Worm (Caenorhabditis elegans) whole organism, L3 larva: ENCODE measurements around the gene srj-57.

ENCODE experiments used
- R02D3.7 ChIP-seq: fragments of 150-350 bp; optimal IDR thresholded peaks from 2 replicates; lab custom pipeline; 2014; ENCODE audit warnings: missing biosample characterization, missing genetic modification characterization
- ZK546.5 ChIP-seq: sonication (generic microtip); optimal IDR thresholded peaks from 2 replicates; lab custom pipeline; 2017; ENCODE audit warnings: missing biosample characterization, missing genetic modification characterization
- aly-2 ChIP-seq: fragments of 150-350 bp; optimal IDR thresholded peaks from 2 replicates; lab custom pipeline; 2014; ENCODE audit warnings: missing biosample characterization, missing genetic modification characterization
- ama-1 ChIP-seq: fragments of 150-350 bp; optimal IDR thresholded peaks from 2 replicates; lab custom pipeline; 2018
- ceh-28 ChIP-seq: fragments of 150-350 bp; optimal IDR thresholded peaks from 2 replicates; lab custom pipeline; 2014; ENCODE audit warnings: missing biosample characterization, missing genetic modification reagents, missing genetic modification characterization
- ceh-9 ChIP-seq: sonication (generic microtip); optimal IDR thresholded peaks from 2 replicates; lab custom pipeline; 2018; ENCODE audit warnings: missing biosample characterization, missing genetic modification characterization
- egl-5 ChIP-seq: fragments of 150-350 bp; optimal IDR thresholded peaks from 2 replicates; lab custom pipeline; 2017; ENCODE audit warnings: missing biosample characterization, missing genetic modification reagents, missing genetic modification characterization, inconsistent platforms
- elt-2 ChIP-seq: sonication (generic microtip); optimal IDR thresholded peaks from 2 replicates; lab custom pipeline; 2016; ENCODE audit warnings: missing genetic modification reagents, mild to moderate bottlenecking, missing genetic modification characterization, missing compliant biosample characterization
- elt-3 ChIP-seq, 3 experiments: fragments of 150-350 bp in 1 of 3; sonication (generic microtip) in 2 of 3; optimal IDR thresholded peaks; 2 replicates in 2 of 3; 4 replicates in 1 of 3; lab custom pipeline; 2014 to 2017; ENCODE audit warnings: missing biosample characterization in 3 of 3, missing genetic modification characterization in 3 of 3
- eor-1 ChIP-seq, 2 experiments: fragments of 150-350 bp; optimal IDR thresholded peaks; 2 replicates each; lab custom pipeline; 2014 to 2018; ENCODE audit warnings: missing biosample characterization in 2 of 2, missing genetic modification characterization in 2 of 2
- fkh-10 ChIP-seq: sonication (generic microtip); optimal IDR thresholded peaks from 2 replicates; lab custom pipeline; 2017; ENCODE audit warnings: missing biosample characterization, missing genetic modification reagents, missing genetic modification characterization
- fkh-2 ChIP-seq: fragments of 150-350 bp; optimal IDR thresholded peaks from 2 replicates; lab custom pipeline; 2014; ENCODE audit warnings: missing biosample characterization, missing genetic modification reagents, missing genetic modification characterization
- fos-1 ChIP-seq: fragments of 150-350 bp; optimal IDR thresholded peaks from 2 replicates; lab custom pipeline; 2014; ENCODE audit warnings: missing biosample characterization, missing genetic modification characterization
- hmg-11 ChIP-seq: sonication (generic microtip); optimal IDR thresholded peaks from 2 replicates; lab custom pipeline; 2016; ENCODE audit warnings: missing genetic modification characterization, missing compliant biosample characterization
- jun-1 ChIP-seq: fragments of 150-350 bp; optimal IDR thresholded peaks from 2 replicates; lab custom pipeline; 2014; ENCODE audit warnings: missing biosample characterization, missing genetic modification reagents, missing genetic modification characterization
- lin-15B ChIP-seq: fragments of 150-350 bp; optimal IDR thresholded peaks from 2 replicates; lab custom pipeline; 2014; ENCODE audit warnings: missing biosample characterization, missing genetic modification characterization
- lin-39 ChIP-seq: fragments of 150-350 bp; optimal IDR thresholded peaks from 2 replicates; lab custom pipeline; 2018; ENCODE audit warnings: missing biosample characterization, missing genetic modification reagents, missing genetic modification characterization
- lsy-12 ChIP-seq: sonication (generic microtip); optimal IDR thresholded peaks from 2 replicates; lab custom pipeline; 2016; ENCODE audit warnings: mild to moderate bottlenecking, missing genetic modification characterization, missing compliant biosample characterization
- mdl-1 ChIP-seq: fragments of 150-350 bp; optimal IDR thresholded peaks from 2 replicates; lab custom pipeline; 2014; ENCODE audit warnings: missing biosample characterization, missing genetic modification characterization
- mml-1 ChIP-seq: fragments of 150-350 bp; sonication (generic microtip); optimal IDR thresholded peaks from 3 replicates; lab custom pipeline; 2014; ENCODE audit warnings: missing biosample characterization, missing genetic modification characterization
- nfya-1 ChIP-seq: sonication (generic microtip); optimal IDR thresholded peaks from 2 replicates; lab custom pipeline; 2017; ENCODE audit warnings: missing genetic modification characterization, mild to moderate bottlenecking, missing compliant biosample characterization, antibody characterized with exemption, moderate library complexity; ENCODE audit not compliant: insufficient read depth
- nhr-23 ChIP-seq: fragments of 150-350 bp; optimal IDR thresholded peaks from 2 replicates; lab custom pipeline; 2014; ENCODE audit warnings: missing biosample characterization, missing genetic modification reagents, missing genetic modification characterization
- nhr-237 ChIP-seq: fragments of 150-350 bp; optimal IDR thresholded peaks from 2 replicates; lab custom pipeline; 2014; ENCODE audit warnings: missing biosample characterization, missing genetic modification characterization
- nhr-25 ChIP-seq: sonication (generic microtip); optimal IDR thresholded peaks from 2 replicates; lab custom pipeline; 2017; ENCODE audit warnings: missing biosample characterization, missing genetic modification characterization
- nhr-43 ChIP-seq: sonication (generic microtip); optimal IDR thresholded peaks from 2 replicates; lab custom pipeline; 2016; ENCODE audit warnings: mild to moderate bottlenecking, missing genetic modification characterization, missing compliant biosample characterization; ENCODE audit not compliant: poor library complexity, severe bottlenecking
- nhr-76 ChIP-seq: fragments of 150-350 bp; sonication (generic microtip); optimal IDR thresholded peaks from 5 replicates; lab custom pipeline; 2014; ENCODE audit warnings: missing biosample characterization, missing genetic modification characterization
- nhr-77 ChIP-seq: fragments of 150-350 bp; optimal IDR thresholded peaks from 2 replicates; lab custom pipeline; 2014; ENCODE audit warnings: missing biosample characterization, missing genetic modification characterization
- pha-4 ChIP-seq: fragments of 150-350 bp; optimal IDR thresholded peaks from 2 replicates; lab custom pipeline; 2014; ENCODE audit warnings: missing biosample characterization, missing genetic modification reagents, missing genetic modification characterization
- skn-1 ChIP-seq: fragments of 150-350 bp; optimal IDR thresholded peaks from 2 replicates; lab custom pipeline; 2014; ENCODE audit warnings: missing biosample characterization, missing genetic modification characterization
- tbx-2 ChIP-seq: sonication (generic microtip); optimal IDR thresholded peaks from 2 replicates; lab custom pipeline; 2016; ENCODE audit warnings: mild to moderate bottlenecking, missing genetic modification characterization, missing compliant biosample characterization
- unc-39 ChIP-seq: sonication (generic microtip); optimal IDR thresholded peaks from 4 replicates; lab custom pipeline; 2017; ENCODE audit warnings: missing biosample characterization, missing genetic modification characterization
- unc-62 ChIP-seq: fragments of 150-350 bp; sonication (generic microtip); optimal IDR thresholded peaks from 4 replicates; lab custom pipeline; 2014; ENCODE audit warnings: missing biosample characterization, missing genetic modification reagents, missing genetic modification characterization
- zag-1 ChIP-seq: fragments of 150-350 bp; optimal IDR thresholded peaks from 2 replicates; lab custom pipeline; 2014; ENCODE audit warnings: missing biosample characterization, missing genetic modification characterization
- ztf-11 ChIP-seq: fragments of 150-350 bp; optimal IDR thresholded peaks from 2 replicates; lab custom pipeline; 2014; ENCODE audit warnings: missing biosample characterization, missing genetic modification characterization

Gene srj-57

DNA sequence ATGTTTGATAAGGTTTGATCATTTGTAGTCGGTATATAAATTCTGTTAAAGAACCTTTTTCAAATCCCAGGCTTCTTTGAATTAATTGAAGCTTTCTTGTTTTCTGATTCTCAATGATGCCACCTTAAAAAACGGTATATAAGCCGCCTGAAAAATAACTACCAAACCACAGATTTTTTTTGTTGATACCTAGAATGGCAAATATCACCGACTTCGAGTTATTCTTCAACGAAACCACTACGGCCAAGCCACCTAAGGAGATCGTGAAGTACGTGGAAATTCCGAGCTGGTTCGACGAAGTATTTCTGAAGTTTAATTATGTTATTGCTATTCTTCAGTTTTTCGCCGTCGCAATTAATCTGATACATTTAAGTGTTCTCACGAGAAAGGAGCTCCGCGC lies 24.6 kb downstream of the srj-57 start, which contains the start of gene srw-2:
Gene srw-2, plus strand, starts transcription at position 62 of the 400 bp plus-strand sequence.
- TF ChIP-seq ceh-28 (tag; lab: Kevin White, UChicago) = no peak
- no peak for TF ChIP-seq ama-1 (lab: Kevin White, UChicago)
- no peak for TF ChIP-seq aly-2
- TF ChIP-seq lin-39 (tag; lab: Kevin White, UChicago) = no peak
- no peak for TF ChIP-seq mml-1 (tag; lab: Kevin White, UChicago)
- TF ChIP-seq unc-62 (GFP tag; lab: Kevin White, UChicago) = no peak

DNA sequence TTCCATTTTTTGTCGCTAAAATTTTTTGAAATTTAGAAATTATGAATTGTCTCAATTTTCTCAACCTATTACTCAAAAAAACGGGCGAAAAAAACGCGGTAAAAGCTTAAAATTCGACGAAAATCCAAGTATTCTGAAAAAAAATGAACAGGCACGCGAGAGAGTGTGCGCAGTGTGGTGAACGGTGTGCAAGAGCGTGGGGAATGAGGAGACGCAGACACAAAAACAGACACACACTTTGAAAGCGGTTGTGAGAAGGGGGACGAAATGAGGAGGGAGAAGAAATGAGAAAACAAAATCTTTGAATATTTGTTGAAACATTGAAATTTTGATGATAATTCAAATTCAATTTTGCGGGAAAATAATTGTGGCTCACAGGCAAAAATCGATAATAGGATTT lies 28.6 kb downstream of the srj-57 start, which contains the start of gene T03D3.5:
Gene T03D3.5, minus strand, starts transcription at position 21 of the 400 bp plus-strand sequence.
- TF ChIP-seq fkh-2 (tag; lab: Kevin White, UChicago) (no peak), nhr-237 (no peak), hmg-11 (tag; lab: Kevin White, UChicago) (peak; percentile 87), elt-2 (tag; lab: Kevin White, UChicago) (no peak), lsy-12 (tag; lab: Kevin White, UChicago) (no peak), tbx-2 (tag; lab: Kevin White, UChicago) (no peak), aly-2 (no peak), unc-39 (tag; lab: Kevin White, UChicago) (no peak)

DNA sequence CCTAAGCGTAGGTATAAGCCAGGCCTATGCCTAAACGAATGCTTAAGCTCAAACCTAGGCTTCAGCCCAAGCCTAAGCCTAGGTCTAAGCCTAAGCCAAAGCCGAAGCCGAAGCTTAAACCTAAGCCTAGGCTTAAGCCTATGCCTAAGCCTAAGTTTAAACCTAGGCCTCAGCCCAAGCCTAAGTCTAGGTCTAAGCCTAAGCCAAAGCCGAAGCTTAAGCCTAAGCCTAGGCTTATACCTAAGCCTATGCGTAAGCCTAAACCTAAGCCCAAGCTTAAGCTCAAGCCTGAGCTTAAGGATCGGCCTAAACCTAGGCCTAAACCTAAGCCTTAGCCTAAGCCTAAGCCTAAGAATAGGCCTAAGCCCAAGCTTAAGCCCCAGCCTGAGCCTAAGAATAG lies 29.4 kb downstream of the srj-57 start:
- no peak for TF ChIP-seq nhr-43
- TF ChIP-seq skn-1 = no peak
- no peak for TF ChIP-seq nfya-1
- no peak for TF ChIP-seq lin-15B
- TF ChIP-seq fkh-10 (GFP tag; lab: Kevin White, UChicago) = no peak

DNA sequence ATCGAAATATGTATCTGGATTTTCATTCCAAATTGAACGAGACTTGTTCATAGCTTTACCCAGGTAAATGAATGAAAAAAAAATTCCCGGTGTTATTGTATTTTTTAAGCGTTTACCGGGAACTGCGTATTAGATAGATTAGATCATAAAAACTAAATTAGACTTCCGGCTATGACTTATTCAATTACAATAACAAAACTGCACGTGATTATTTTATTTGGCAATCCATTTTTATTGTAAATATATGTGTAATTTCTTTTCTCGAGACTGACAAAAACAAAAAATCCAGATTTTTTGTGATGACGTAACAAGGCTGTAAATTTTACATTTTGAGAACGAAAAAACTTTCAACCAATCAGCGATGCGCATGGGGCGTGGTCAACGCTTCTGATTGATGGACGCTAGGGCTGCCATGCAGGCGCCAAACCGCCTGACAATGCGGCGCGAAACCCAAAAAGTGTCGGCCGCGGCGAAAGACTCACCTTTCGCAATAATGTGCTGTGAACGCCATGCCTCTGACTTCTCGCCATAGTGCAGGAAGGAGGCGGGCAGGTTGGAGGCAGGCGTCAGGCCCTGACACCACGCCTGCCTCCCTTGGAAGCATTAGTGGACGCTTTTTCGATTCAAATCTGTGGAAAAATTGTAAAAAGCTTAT lies 33.6 kb downstream of the srj-57 start, which contains the start of gene srh-36:
Gene srh-36, minus strand, starts transcription at position 51 of the 655 bp plus-strand sequence.
- TF ChIP-seq nfya-1 = peak; percentile 46
- no peak for TF ChIP-seq nhr-25

DNA sequence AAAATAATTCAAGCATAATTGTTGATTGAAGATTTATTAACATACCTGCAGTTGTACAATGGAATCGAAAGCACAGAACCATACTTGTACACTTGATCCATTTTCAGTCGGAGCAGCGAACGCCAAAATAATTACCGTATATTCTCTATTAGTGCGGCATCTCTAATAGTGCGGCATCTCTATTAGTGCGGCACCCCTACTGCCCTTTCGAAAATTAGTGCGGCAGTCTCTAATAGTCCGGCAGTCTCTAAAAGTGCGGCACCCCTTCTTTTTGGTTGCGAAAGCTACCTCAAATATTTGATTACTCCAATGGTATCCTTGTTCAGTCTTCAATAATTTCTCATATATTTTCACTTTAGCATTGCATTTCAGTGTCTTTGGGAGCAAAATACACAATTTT lies 37.3 kb downstream of the srj-57 start, which contains the start of gene srt-34:
Gene srt-34, minus strand, starts transcription at position 101 of the 400 bp plus-strand sequence.
- no peak for TF ChIP-seq ceh-28 (tag; lab: Kevin White, UChicago)

DNA sequence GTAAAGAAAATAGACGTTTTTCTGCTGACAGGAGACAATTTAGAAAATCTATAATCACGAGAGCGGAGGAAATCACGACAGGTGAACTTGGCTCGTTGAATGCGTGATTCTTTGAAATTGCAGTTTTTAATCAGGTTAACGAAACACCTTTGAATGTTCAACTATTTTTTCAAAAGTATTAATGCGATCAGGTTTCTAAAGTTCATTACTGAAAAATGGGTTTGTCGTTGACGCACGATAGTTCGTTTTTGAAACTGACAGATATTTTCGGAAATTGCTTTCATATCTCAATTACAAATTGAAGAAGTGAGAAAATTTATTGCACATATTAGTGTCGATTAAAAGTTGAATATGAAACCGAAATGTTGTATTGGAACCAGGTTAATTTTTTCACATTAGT lies 39.4 kb downstream of the srj-57 start, which contains the start of gene F54E2.5:
Gene F54E2.5, minus strand, starts transcription at position 101 of the 400 bp plus-strand sequence.
- no peak for TF ChIP-seq ama-1 (lab: Kevin White, UChicago)
- no peak for TF ChIP-seq fkh-2 (tag; lab: Kevin White, UChicago)
- no peak for TF ChIP-seq unc-39 (tag; lab: Kevin White, UChicago)
- no peak for TF ChIP-seq nhr-25
- no peak for TF ChIP-seq ztf-11
- no peak for TF ChIP-seq lin-15B
- no peak for TF ChIP-seq elt-2 (tag; lab: Kevin White, UChicago)
- no peak for TF ChIP-seq ZK546.5 (tag; lab: Kevin White, UChicago)
- no peak for TF ChIP-seq zag-1 (tag; lab: Kevin White, UChicago)
- TF ChIP-seq eor-1 (tag; optimal IDR thresholded peaks at IDR 0.05; lab: Kevin White, UChicago) = no peak
- no peak for TF ChIP-seq nhr-23 (tag; lab: Kevin White, UChicago)
- no peak for TF ChIP-seq elt-3 (tag; optimal IDR thresholded peaks at IDR 0.05; lab: Kevin White, UChicago)
- no peak for TF ChIP-seq hmg-11 (tag; lab: Kevin White, UChicago)
- TF ChIP-seq pha-4 (tag; lab: Kevin White, UChicago) = no peak
- TF ChIP-seq fkh-10 (GFP tag; lab: Kevin White, UChicago) = no peak
- TF ChIP-seq, all 47 proteins: peak for 0

DNA sequence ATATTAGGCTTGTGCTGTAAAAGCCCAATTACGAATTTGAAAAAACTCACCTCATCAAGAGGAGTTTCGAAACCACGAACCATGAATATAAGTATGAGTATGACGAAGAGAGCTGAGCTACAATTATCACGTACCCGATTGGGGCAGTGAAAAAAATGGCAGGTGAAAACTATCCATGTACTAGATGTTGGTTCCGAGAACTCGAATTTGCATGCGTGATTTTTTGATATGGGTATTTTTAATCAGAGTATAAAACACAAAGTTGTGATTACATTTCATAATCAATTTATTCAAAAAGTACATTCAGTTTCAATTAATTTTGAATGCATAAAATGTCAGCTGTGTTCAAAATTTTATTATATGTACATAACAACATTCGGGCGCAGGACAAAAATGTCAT lies 41.5 kb downstream of the srj-57 start, which contains the start of gene F54E2.9:
Gene F54E2.9, minus strand, starts transcription at position 132 of the 400 bp plus-strand sequence.
- TF ChIP-seq elt-3 (tag; optimal IDR thresholded peaks at IDR 0.05; lab: Kevin White, UChicago) = no peak
- TF ChIP-seq nhr-76 (tag; lab: Kevin White, UChicago) = no peak
- no peak for TF ChIP-seq fos-1 (tag; lab: Kevin White, UChicago)
- no peak for TF ChIP-seq eor-1 (tag; optimal IDR thresholded peaks at IDR 0.05; lab: Kevin White, UChicago)
- no peak for TF ChIP-seq mdl-1 (tag; lab: Kevin White, UChicago)
- TF ChIP-seq nhr-77 (tag; lab: Kevin White, UChicago) = no peak
- no peak for TF ChIP-seq mml-1 (tag; lab: Kevin White, UChicago)
- TF ChIP-seq jun-1 (tag; lab: Kevin White, UChicago) = no peak
- TF ChIP-seq ztf-11 = no peak
- no peak for TF ChIP-seq hmg-11 (tag; lab: Kevin White, UChicago)
- no peak for TF ChIP-seq R02D3.7
- TF ChIP-seq ama-1 (lab: Kevin White, UChicago) = no peak
- no peak for TF ChIP-seq nhr-237
- TF ChIP-seq egl-5 (tag; lab: Kevin White, UChicago) = no peak
- TF ChIP-seq ceh-9 (tag; lab: Kevin White, UChicago) = no peak
- no peak for TF ChIP-seq fkh-10 (GFP tag; lab: Kevin White, UChicago)
